Fruit fly (Drosophila melanogaster): Measurements from ENCODE around the gene REG.

DNA sequence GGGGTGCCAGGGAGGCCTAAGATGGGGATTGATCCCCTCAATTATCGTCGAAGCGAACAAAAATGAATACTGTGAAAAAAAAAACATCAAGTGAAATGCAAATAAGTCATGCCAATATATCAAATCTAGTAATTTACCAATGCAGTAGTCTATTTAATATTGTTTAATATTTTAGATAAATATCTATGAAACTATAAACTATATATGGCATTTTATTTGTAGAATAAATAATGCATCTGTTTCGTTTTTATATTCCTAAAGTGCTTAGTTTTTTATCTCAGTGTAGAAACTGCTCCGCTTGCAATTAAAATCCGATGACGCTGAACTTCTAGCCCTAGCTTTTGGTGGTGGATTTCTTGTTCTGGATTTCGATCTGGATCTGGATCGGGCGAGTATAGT is 16.1 kb downstream of the REG start:
- TF ChIP-seq CG8478 (optimal IDR thresholded peaks at IDR 0.05) (no peak), CTCF (optimal IDR thresholded peaks at IDR 0.05) (no peak)

Data from S2 (cell line).